Fruit fly (Drosophila melanogaster) whole organism, prepupa: Measurements from ENCODE around the gene CG8031.
A peak's percentile ranks its signal among the peaks of the same experiment; 100 is the strongest.

ENCODE experiments used
- Blimp-1 ChIP-seq: fragments of 200-800 bp; sonication (Bioruptor generic); optimal IDR thresholded peaks from 3 replicates; lab custom pipeline; 2017; ENCODE audit warnings: missing biosample characterization, missing genetic modification characterization, mild to moderate bottlenecking, moderate library complexity, missing genetic modification reagents
- CG10631 ChIP-seq: fragments of 200-800 bp; sonication (Bioruptor generic); optimal IDR thresholded peaks from 2 replicates; lab custom pipeline; 2016; ENCODE audit warnings: missing biosample characterization, missing genetic modification characterization
- CG10669 ChIP-seq: fragments of 200-800 bp; sonication (Bioruptor generic); optimal IDR thresholded peaks from 3 replicates; lab custom pipeline; 2018; ENCODE audit warnings: missing biosample characterization, mild to moderate bottlenecking, missing genetic modification characterization, moderate library complexity
- CG11294 ChIP-seq: fragments of 200-800 bp; sonication (Bioruptor generic); IDR thresholded peaks from 2 replicates; pipeline ENCODE4 v1.3.6; 2022; ENCODE audit warnings: missing biosample characterization, missing genetic modification characterization
- CG11762 ChIP-seq: fragments of 200-800 bp; sonication (Bioruptor generic); optimal IDR thresholded peaks from 3 replicates; lab custom pipeline; 2016; ENCODE audit warnings: missing biosample characterization, missing genetic modification characterization; ENCODE audit not compliant: insufficient read depth
- CG15336 ChIP-seq: fragments of 200-800 bp; sonication (Bioruptor generic); IDR thresholded peaks from 2 replicates; pipeline ENCODE4 v1.3.6; 2022; ENCODE audit warnings: missing biosample characterization, missing genetic modification characterization
- CG1621 ChIP-seq: fragments of 200-800 bp; sonication (Bioruptor generic); optimal IDR thresholded peaks from 3 replicates; lab custom pipeline; 2018; ENCODE audit warnings: missing biosample characterization, mild to moderate bottlenecking, missing genetic modification characterization
- CG16779 ChIP-seq: fragments of 200-800 bp; sonication (Bioruptor generic); optimal IDR thresholded peaks from 3 replicates; lab custom pipeline; 2017; ENCODE audit warnings: missing biosample characterization, mild to moderate bottlenecking, missing genetic modification characterization
- CG3032 ChIP-seq: fragments of 200-800 bp; optimal IDR thresholded peaks from 2 replicates; lab custom pipeline; 2019; ENCODE audit warnings: missing biosample characterization, mild to moderate bottlenecking, missing genetic modification characterization, moderate library complexity
- CG32006 ChIP-seq: fragments of 200-800 bp; sonication (Bioruptor generic); optimal IDR thresholded peaks from 3 replicates; lab custom pipeline; 2017; ENCODE audit warnings: missing biosample characterization, mild to moderate bottlenecking, missing genetic modification characterization
- CG34406 ChIP-seq: fragments of 200-800 bp; sonication (Bioruptor generic); optimal IDR thresholded peaks from 3 replicates; lab custom pipeline; 2016; ENCODE audit warnings: missing biosample characterization, missing genetic modification characterization
- CG3919 ChIP-seq: fragments of 200-800 bp; sonication (Bioruptor generic); optimal IDR thresholded peaks from 3 replicates; lab custom pipeline; 2016; ENCODE audit warnings: missing biosample characterization, missing genetic modification characterization
- CG6163 ChIP-seq: fragments of 200-800 bp; sonication (Bioruptor generic); IDR thresholded peaks from 3 replicates; pipeline ENCODE4 v1.3.6; 2022; ENCODE audit warnings: missing biosample characterization, missing genetic modification characterization
- CG6276 ChIP-seq: fragments of 200-800 bp; sonication (Bioruptor generic); optimal IDR thresholded peaks from 2 replicates; lab custom pipeline; 2017; ENCODE audit warnings: missing biosample characterization, mild to moderate bottlenecking, missing genetic modification characterization
- CG6792 ChIP-seq: fragments of 200-800 bp; sonication (Bioruptor generic); optimal IDR thresholded peaks from 3 replicates; lab custom pipeline; 2016; ENCODE audit warnings: missing biosample characterization, missing genetic modification characterization
- CG6808 ChIP-seq: fragments of 200-800 bp; sonication (Bioruptor generic); optimal IDR thresholded peaks from 3 replicates; lab custom pipeline; 2017; ENCODE audit warnings: missing biosample characterization, missing genetic modification characterization, mild to moderate bottlenecking, moderate library complexity, missing genetic modification reagents
- CG6854 ChIP-seq: fragments of 200-800 bp; sonication (Bioruptor generic); optimal IDR thresholded peaks from 2 replicates; lab custom pipeline; 2017; ENCODE audit warnings: missing biosample characterization, mild to moderate bottlenecking, missing genetic modification characterization
- CG7368 ChIP-seq: fragments of 200-800 bp; sonication (Bioruptor generic); optimal IDR thresholded peaks from 3 replicates; lab custom pipeline; 2016; ENCODE audit warnings: missing biosample characterization, missing genetic modification characterization
- CG8632 ChIP-seq: fragments of 200-800 bp; sonication (Bioruptor generic); optimal IDR thresholded peaks from 3 replicates; lab custom pipeline; 2016; ENCODE audit warnings: missing biosample characterization, missing genetic modification characterization
- CG9139 ChIP-seq: fragments of 200-800 bp; sonication (Bioruptor generic); optimal IDR thresholded peaks from 3 replicates; lab custom pipeline; 2017; ENCODE audit warnings: missing biosample characterization, mild to moderate bottlenecking, missing genetic modification characterization
- Eip75B ChIP-seq: fragments of 200-800 bp; sonication (Bioruptor generic); optimal IDR thresholded peaks from 3 replicates; lab custom pipeline; 2016; ENCODE audit warnings: missing biosample characterization, missing genetic modification characterization
- Eip93F ChIP-seq: fragments of 200-800 bp; sonication (Bioruptor generic); optimal IDR thresholded peaks from 2 replicates; lab custom pipeline; 2016; ENCODE audit warnings: missing biosample characterization, mild to moderate bottlenecking, missing genetic modification characterization
- Ets21C ChIP-seq: fragments of 200-800 bp; sonication (Bioruptor generic); optimal IDR thresholded peaks from 3 replicates; lab custom pipeline; 2016; ENCODE audit warnings: missing biosample characterization, missing genetic modification characterization
- Gug ChIP-seq: fragments of 200-800 bp; sonication (Bioruptor generic); IDR thresholded peaks from 2 replicates; pipeline ENCODE4 v1.3.6; 2022; ENCODE audit warnings: missing biosample characterization, missing genetic modification characterization
- Hr39 ChIP-seq: fragments of 200-800 bp; sonication (Bioruptor generic); optimal IDR thresholded peaks from 2 replicates; lab custom pipeline; 2016; ENCODE audit warnings: missing biosample characterization, missing genetic modification characterization
- Hr4 ChIP-seq: fragments of 200-800 bp; sonication (Bioruptor generic); optimal IDR thresholded peaks from 3 replicates; lab custom pipeline; 2016; ENCODE audit warnings: missing biosample characterization, missing genetic modification characterization
- Lpt ChIP-seq: fragments of 200-800 bp; sonication (Bioruptor generic); optimal IDR thresholded peaks from 3 replicates; lab custom pipeline; 2016; ENCODE audit warnings: missing biosample characterization, missing genetic modification characterization
- OdsH ChIP-seq: fragments of 200-800 bp; sonication (Bioruptor generic); optimal IDR thresholded peaks from 3 replicates; lab custom pipeline; 2016; ENCODE audit warnings: missing biosample characterization, missing genetic modification characterization
- Sox102F ChIP-seq: fragments of 200-800 bp; sonication (Bioruptor generic); optimal IDR thresholded peaks from 2 replicates; lab custom pipeline; 2016; ENCODE audit warnings: missing biosample characterization, mild to moderate bottlenecking, missing genetic modification characterization
- Sox15 ChIP-seq: fragments of 200-800 bp; sonication (Bioruptor generic); optimal IDR thresholded peaks from 3 replicates; lab custom pipeline; 2016; ENCODE audit warnings: missing biosample characterization, missing genetic modification characterization
- achi ChIP-seq: fragments of 200-800 bp; sonication (Bioruptor generic); optimal IDR thresholded peaks from 3 replicates; lab custom pipeline; 2016; ENCODE audit warnings: missing biosample characterization, missing genetic modification characterization
- cyc ChIP-seq: fragments of 200-800 bp; sonication (Bioruptor generic); optimal IDR thresholded peaks from 3 replicates; lab custom pipeline; 2016; ENCODE audit warnings: missing biosample characterization, missing genetic modification characterization
- dac ChIP-seq: fragments of 200-800 bp; sonication (Bioruptor generic); optimal IDR thresholded peaks from 2 replicates; lab custom pipeline; 2017; ENCODE audit warnings: missing biosample characterization, mild to moderate bottlenecking, missing genetic modification characterization
- dsx ChIP-seq: fragments of 200-800 bp; optimal IDR thresholded peaks from 3 replicates; lab custom pipeline; 2019; ENCODE audit warnings: missing biosample characterization, mild to moderate bottlenecking, missing genetic modification characterization, moderate library complexity; ENCODE audit not compliant: poor library complexity, severe bottlenecking
- eg ChIP-seq: fragments of 200-800 bp; sonication (Bioruptor generic); IDR thresholded peaks from 3 replicates; pipeline ENCODE4 v1.3.6; 2022; ENCODE audit warnings: missing biosample characterization, missing genetic modification characterization
- esn ChIP-seq: fragments of 200-800 bp; sonication (Bioruptor generic); optimal IDR thresholded peaks from 2 replicates; lab custom pipeline; 2016; ENCODE audit warnings: missing biosample characterization, mild to moderate bottlenecking, missing genetic modification characterization, moderate library complexity
- fd85E ChIP-seq: fragments of 200-800 bp; sonication (Bioruptor generic); optimal IDR thresholded peaks from 3 replicates; lab custom pipeline; 2016; ENCODE audit warnings: missing biosample characterization, missing genetic modification characterization
- fkh ChIP-seq: fragments of 200-800 bp; sonication (Bioruptor generic); optimal IDR thresholded peaks from 3 replicates; lab custom pipeline; 2017; ENCODE audit warnings: missing biosample characterization, mild to moderate bottlenecking, missing genetic modification characterization, moderate library complexity
- lz ChIP-seq: fragments of 200-800 bp; sonication (Bioruptor generic); optimal IDR thresholded peaks from 3 replicates; lab custom pipeline; 2016; ENCODE audit warnings: missing biosample characterization, missing genetic modification characterization
- net ChIP-seq: fragments of 200-800 bp; sonication (Bioruptor generic); optimal IDR thresholded peaks from 3 replicates; lab custom pipeline; 2016; ENCODE audit warnings: missing biosample characterization, missing genetic modification characterization
- spab ChIP-seq: fragments of 200-800 bp; sonication (Bioruptor generic); optimal IDR thresholded peaks from 2 replicates; lab custom pipeline; 2017; ENCODE audit warnings: missing biosample characterization, mild to moderate bottlenecking, missing genetic modification characterization, missing genetic modification reagents
- ss ChIP-seq, 2 experiments: fragments of 200-800 bp; sonication (Bioruptor generic); optimal IDR thresholded peaks; 2 replicates in 1 of 2; 3 replicates in 1 of 2; lab custom pipeline; 2017 to 2018; ENCODE audit warnings: mild to moderate bottlenecking in 2 of 2, missing biosample characterization in 2 of 2, missing genetic modification characterization in 2 of 2, moderate library complexity in 1 of 2
- vri ChIP-seq: fragments of 200-800 bp; sonication (Bioruptor generic); optimal IDR thresholded peaks from 3 replicates; lab custom pipeline; 2016; ENCODE audit warnings: missing biosample characterization, mild to moderate bottlenecking, missing genetic modification characterization

Gene CG8031

dm6 chr3R:13014168-13014881 is 3.2 kb upstream of the CG8031 start (continued):
- TF ChIP-seq CG11762 (GFP tag; lab: Kevin White, UChicago): no peak
- no peak for TF ChIP-seq CG34406 (GFP tag; lab: Kevin White, UChicago)
- no peak for TF ChIP-seq CG10631 (GFP tag; lab: Kevin White, UChicago)
- no peak for TF ChIP-seq OdsH
- no peak for TF ChIP-seq Eip93F (GFP tag; lab: Kevin White, UChicago)
- peak; percentile 41; the same call in 2 of the 3 replicates for TF ChIP-seq CG6163 (GFP tag; lab: Robert Waterston, UW)
- TF ChIP-seq Sox15 (GFP tag; lab: Kevin White, UChicago): no peak
- TF ChIP-seq lz (GFP tag; lab: Kevin White, UChicago): no peak
- TF ChIP-seq CG6792 (GFP tag; lab: Kevin White, UChicago): no peak
- TF ChIP-seq CG15336 (GFP tag; lab: Robert Waterston, UW): peak; percentile 51
- no peak for TF ChIP-seq CG7368 (GFP tag; lab: Kevin White, UChicago)
- no peak for TF ChIP-seq CG6808 (GFP tag; lab: Kevin White, UChicago)
- TF ChIP-seq dac (GFP tag; lab: Kevin White, UChicago): no peak
- TF ChIP-seq Sox102F (GFP tag; lab: Kevin White, UChicago): no peak
- no peak for TF ChIP-seq achi
- no peak for TF ChIP-seq Eip75B (GFP tag; lab: Kevin White, UChicago)
- no peak for TF ChIP-seq vri (GFP tag; lab: Kevin White, UChicago)
- TF ChIP-seq Hr39 (GFP tag; lab: Kevin White, UChicago): no peak
- no peak for TF ChIP-seq spab (GFP tag; lab: Kevin White, UChicago)

dm6 chr3R:13012990-13013389 is 1.9 kb upstream of the CG8031 start:
- TF ChIP-seq CG6854 (GFP tag; lab: Kevin White, UChicago): no peak
- TF ChIP-seq CG6163 (GFP tag; lab: Robert Waterston, UW): peak; percentile 59

dm6 chr3R:13012351-13012750 is 1.2 kb upstream of the CG8031 start:
- TF ChIP-seq Sox102F (GFP tag; lab: Kevin White, UChicago) (peak; percentile 71), fkh (GFP tag; lab: Kevin White, UChicago) (peak; percentile 59), Eip93F (GFP tag; lab: Kevin White, UChicago) (no peak), ss (GFP tag; optimal IDR thresholded peaks at IDR 0.05; lab: Kevin White, UChicago) (peak; percentile 71 to 75), CG11294 (GFP tag; lab: Robert Waterston, UW) (peak; percentile 51), Ets21C (GFP tag; lab: Kevin White, UChicago) (peak; percentile 67), CG6163 (GFP tag; lab: Robert Waterston, UW) (peak; percentile 88), lz (GFP tag; lab: Kevin White, UChicago) (peak; percentile 82), esn (GFP tag; lab: Kevin White, UChicago) (peak; percentile 81), CG1621 (peak; percentile 63), cyc (GFP tag; lab: Kevin White, UChicago) (peak; percentile 74), CG11762 (GFP tag; lab: Kevin White, UChicago) (peak; percentile 33), net (peak; percentile 80), CG6276 (GFP tag; lab: Kevin White, UChicago) (peak; percentile 77), CG10669 (GFP tag; lab: Kevin White, UChicago) (peak; percentile 67), CG3919 (GFP tag; lab: Kevin White, UChicago) (peak; percentile 72), achi (peak; percentile 62), CG8632 (peak; percentile 62), eg (peak; percentile 89), OdsH (peak; percentile 77), Sox15 (GFP tag; lab: Kevin White, UChicago) (peak; percentile 73), Blimp-1 (GFP tag; lab: Kevin White, UChicago) (peak; percentile 57), CG10631 (GFP tag; lab: Kevin White, UChicago) (peak; percentile 72), CG9139 (GFP tag; lab: Kevin White, UChicago) (peak; percentile 64), spab (GFP tag; lab: Kevin White, UChicago) (peak; percentile 47), CG3032 (tag; lab: Kevin White, UChicago) (peak; percentile 49), CG16779 (peak; percentile 53), dsx (GFP tag; lab: Kevin White, UChicago) (peak; percentile 48), dac (GFP tag; lab: Kevin White, UChicago) (peak; percentile 77), vri (GFP tag; lab: Kevin White, UChicago) (peak; percentile 86), Hr4 (GFP tag; lab: Kevin White, UChicago) (peak; percentile 74), CG32006 (GFP tag; lab: Kevin White, UChicago) (peak; percentile 77), Gug (peak; percentile 80), fd85E (GFP tag; lab: Kevin White, UChicago) (no peak), Lpt (GFP tag; lab: Kevin White, UChicago) (peak; percentile 76)
